Worm (Caenorhabditis elegans) whole organism, L1 larva: Measurements from ENCODE around the gene fdgt-1.

ENCODE experiments used
- efl-3 ChIP-seq: fragments of 200-800 bp; sonication (Bioruptor generic); optimal IDR thresholded peaks from 2 replicates; lab custom pipeline; 2018; ENCODE audit warnings: mild to moderate bottlenecking, missing genetic modification characterization, missing compliant biosample characterization
- elt-3 ChIP-seq, 6 experiments: fragments of 150-350 bp in 1 of 6; sonication (generic microtip); optimal IDR thresholded peaks; 2 replicates each; lab custom pipeline; 2017 to 2018; ENCODE audit warnings: missing biosample characterization in 6 of 6, missing genetic modification characterization in 6 of 6, inconsistent platforms in 1 of 6
- lin-39 ChIP-seq: fragments of 150-350 bp; optimal IDR thresholded peaks from 2 replicates; lab custom pipeline; 2014; ENCODE audit warnings: missing biosample characterization, missing genetic modification reagents, missing genetic modification characterization
- mdl-1 ChIP-seq, 2 experiments: fragments of 150-350 bp; optimal IDR thresholded peaks; 2 replicates each; lab custom pipeline; 2014 to 2017; ENCODE audit warnings: missing biosample characterization in 2 of 2, missing genetic modification characterization in 2 of 2, inconsistent platforms in 1 of 2
- nhr-12 ChIP-seq: sonication (generic microtip); optimal IDR thresholded peaks from 2 replicates; lab custom pipeline; 2017; ENCODE audit warnings: missing biosample characterization, missing genetic modification characterization
- tbx-2 ChIP-seq: sonication (generic microtip); optimal IDR thresholded peaks from 2 replicates; lab custom pipeline; 2016; ENCODE audit warnings: missing genetic modification characterization, missing compliant biosample characterization

DNA sequence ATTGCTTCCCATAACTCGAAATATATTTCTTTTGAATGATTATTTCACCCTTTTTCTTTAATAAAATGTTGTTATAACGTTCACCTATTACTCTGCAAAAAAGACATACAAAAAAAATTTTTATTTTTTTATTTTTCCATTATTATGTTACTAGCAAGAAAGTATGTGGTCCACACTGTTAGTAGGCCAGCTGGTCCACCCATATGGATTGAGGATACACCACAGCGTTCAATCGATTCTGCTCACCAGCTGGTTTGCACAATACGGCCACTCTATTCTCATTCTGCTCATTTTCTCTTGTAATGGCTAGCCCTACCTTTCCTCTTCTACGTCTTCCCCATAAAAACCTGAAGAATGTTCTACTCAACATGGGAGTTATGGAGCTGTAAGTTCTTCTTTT is 34.2 kb downstream of the fdgt-1 start, which contains the start of gene fbxb-44:
- TF ChIP-seq tbx-2 (tag; lab: Kevin White, UChicago) (no peak), efl-3 (GFP tag; lab: Kevin White, UChicago) (no peak), lin-39 (tag; lab: Kevin White, UChicago) (no peak), nhr-12 (tag; lab: Kevin White, UChicago) (no peak), mdl-1 (tag; optimal IDR thresholded peaks at IDR 0.05; lab: Kevin White, UChicago) (no peak), elt-3 (tag; optimal IDR thresholded peaks at IDR 0.05; lab: Kevin White, UChicago) (no peak)
